Worm (Caenorhabditis elegans): ENCODE data around the gene cgt-1.

cgt-1 gene

ce11 chrV:15922979-15923378 lies 34.3 kb upstream of the cgt-1 start, which contains the start of gene F35E8.13:
TSS of gene F35E8.13 (plus strand) at chrV:15923279.
- TF ChIP-seq mls-2 (tag; optimal IDR thresholded peaks at IDR 0.05) (no peak), sem-2 (GFP tag; optimal IDR thresholded peaks at IDR 0.05) (no peak), nhr-237 (tag; optimal IDR thresholded peaks at IDR 0.05) (no peak), mab-5 (tag; optimal IDR thresholded peaks at IDR 0.05) (no peak), ham-2 (GFP tag; optimal IDR thresholded peaks at IDR 0.05) (no peak), ces-1 (GFP tag; optimal IDR thresholded peaks at IDR 0.05) (no peak), M03D4.4 (tag; optimal IDR thresholded peaks at IDR 0.05) (no peak), pha-4 (tag; optimal IDR thresholded peaks at IDR 0.05) (no peak), ztf-11 (tag; optimal IDR thresholded peaks at IDR 0.05) (no peak), drap-1 (GFP tag; optimal IDR thresholded peaks at IDR 0.05) (no peak), elt-3 (tag; optimal IDR thresholded peaks at IDR 0.05) (no peak)

ce11 chrV:15921102-15921501 lies 32.5 kb upstream of the cgt-1 start, which contains the start of gene cdr-1:
TSS of gene cdr-1 (plus strand) at chrV:15921309.
- no peak for TF ChIP-seq pha-4 (tag; optimal IDR thresholded peaks at IDR 0.05)
- TF ChIP-seq lin-13 (tag; optimal IDR thresholded peaks at IDR 0.05): no peak
- no peak for TF ChIP-seq tbx-8 (GFP tag; optimal IDR thresholded peaks at IDR 0.05)
- no peak for TF ChIP-seq lin-32 (GFP tag; optimal IDR thresholded peaks at IDR 0.05)
- TF ChIP-seq unc-39 (tag; optimal IDR thresholded peaks at IDR 0.05): no peak
- TF ChIP-seq snpc-4 (tag; optimal IDR thresholded peaks at IDR 0.05): no peak
- no peak for TF ChIP-seq ceh-39 (tag; optimal IDR thresholded peaks at IDR 0.05)
- no peak for TF ChIP-seq blmp-1 (tag; optimal IDR thresholded peaks at IDR 0.05)
- TF ChIP-seq elt-1 (tag; optimal IDR thresholded peaks at IDR 0.05; ENCODE audit: borderline replicate concordance, insufficient read depth): no peak
- TF ChIP-seq ceh-83 (GFP tag; optimal IDR thresholded peaks at IDR 0.05): no peak
- TF ChIP-seq sptf-1 (tag; optimal IDR thresholded peaks at IDR 0.05): no peak
- TF ChIP-seq unc-120 (tag; optimal IDR thresholded peaks at IDR 0.05; ENCODE audit: poor library complexity, severe bottlenecking): no peak

ce11 chrV:15920273-15920672 lies 31.6 kb upstream of the cgt-1 start, which contains the start of gene F35E8.10:
TSS of gene F35E8.10 (minus strand) at chrV:15920373.
- no peak for TF ChIP-seq bed-3 (GFP tag; optimal IDR thresholded peaks at IDR 0.05)
- no peak for TF ChIP-seq drap-1 (GFP tag; optimal IDR thresholded peaks at IDR 0.05)
- no peak for TF ChIP-seq ceh-43 (GFP tag; optimal IDR thresholded peaks at IDR 0.05)
- no peak for TF ChIP-seq zip-8 (tag; optimal IDR thresholded peaks at IDR 0.05)
- no peak for TF ChIP-seq tbx-8 (GFP tag; optimal IDR thresholded peaks at IDR 0.05)
- TF ChIP-seq unc-39 (tag; optimal IDR thresholded peaks at IDR 0.05): no peak
- no peak for TF ChIP-seq nhr-12 (tag; optimal IDR thresholded peaks at IDR 0.05)
- TF ChIP-seq cnd-1 (tag; optimal IDR thresholded peaks at IDR 0.05): no peak
- TF ChIP-seq nhr-2 (tag; optimal IDR thresholded peaks at IDR 0.05): no peak
- TF ChIP-seq pha-4 (tag; optimal IDR thresholded peaks at IDR 0.05): no peak
- TF ChIP-seq ceh-83 (GFP tag; optimal IDR thresholded peaks at IDR 0.05): no peak
- TF ChIP-seq elt-1 (tag; optimal IDR thresholded peaks at IDR 0.05; ENCODE audit: borderline replicate concordance, insufficient read depth): no peak
- no peak for TF ChIP-seq flh-1 (GFP tag; optimal IDR thresholded peaks at IDR 0.05)
- TF ChIP-seq ceh-39 (tag; optimal IDR thresholded peaks at IDR 0.05): no peak
- no peak for TF ChIP-seq lin-13 (tag; optimal IDR thresholded peaks at IDR 0.05)
- TF ChIP-seq mls-2 (tag; optimal IDR thresholded peaks at IDR 0.05): no peak
- no peak for TF ChIP-seq unc-62 (GFP tag; optimal IDR thresholded peaks at IDR 0.05)
- TF ChIP-seq mab-5 (tag; optimal IDR thresholded peaks at IDR 0.05): no peak
- TF ChIP-seq elt-3 (tag; optimal IDR thresholded peaks at IDR 0.05): no peak

- TF ChIP-seq lin-13 (tag; optimal IDR thresholded peaks at IDR 0.05) (no peak), cnd-1 (tag; optimal IDR thresholded peaks at IDR 0.05) (no peak)
These were observed 28.8 kb upstream of the cgt-1 start, which contains the start of gene F35E8.9 for ce11 chrV:15917458-15917857. TSS of gene F35E8.9 (minus strand) at chrV:15917558.

- TF ChIP-seq ceh-83 (GFP tag; optimal IDR thresholded peaks at IDR 0.05): no peak
- no peak for TF ChIP-seq nhr-12 (tag; optimal IDR thresholded peaks at IDR 0.05)
- TF ChIP-seq snpc-4 (tag; optimal IDR thresholded peaks at IDR 0.05): no peak
- no peak for TF ChIP-seq ham-2 (GFP tag; optimal IDR thresholded peaks at IDR 0.05)
- no peak for TF ChIP-seq mep-1 (tag; optimal IDR thresholded peaks at IDR 0.05)
These were observed 27.3 kb upstream of the cgt-1 start, which contains the start of gene gst-38 for ce11 chrV:15915919-15916318. TSS of gene gst-38 (minus strand) at chrV:15916070.
